Worm (Caenorhabditis elegans) whole organism, young adult: ENCODE results near the gene C07B5.8.

Experiments
- T07F8.4 ChIP-seq: sonication (generic microtip); optimal IDR thresholded peaks from 2 replicates; lab custom pipeline; 2016; ENCODE audit warnings: mild to moderate bottlenecking, missing genetic modification characterization, moderate library complexity, missing compliant biosample characterization
- cebp-1 ChIP-seq, 2 experiments: fragments of 200-800 bp in 1 of 2; sonication (Bioruptor generic) in 1 of 2; sonication (generic microtip) in 1 of 2; IDR thresholded peaks in 1 of 2; optimal IDR thresholded peaks in 1 of 2; 2 replicates each; pipeline versions ENCODE4 v1.3.6 to Lab custom; 2017 to 2022; ENCODE audit warnings: missing compliant biosample characterization in 2 of 2, missing genetic modification characterization in 2 of 2, mild to moderate bottlenecking in 1 of 2, missing genetic modification reagents in 1 of 2, moderate library complexity in 1 of 2
- nhr-90 ChIP-seq: sonication (generic microtip); optimal IDR thresholded peaks from 2 replicates; lab custom pipeline; 2016; ENCODE audit warnings: missing genotype, mild to moderate bottlenecking, missing genetic modification characterization, missing compliant biosample characterization
- sdz-38 ChIP-seq: sonication (generic microtip); optimal IDR thresholded peaks from 2 replicates; lab custom pipeline; 2016; ENCODE audit warnings: missing genotype, missing genetic modification characterization, missing compliant biosample characterization
- sptf-2 ChIP-seq: fragments of 200-800 bp; sonication (Bioruptor generic); optimal IDR thresholded peaks from 2 replicates; lab custom pipeline; 2018; ENCODE audit warnings: mild to moderate bottlenecking, missing genetic modification characterization, missing compliant biosample characterization
- unc-62 ChIP-seq: fragments of 150-350 bp; optimal IDR thresholded peaks from 2 replicates; lab custom pipeline; 2014; ENCODE audit warnings: missing biosample characterization, missing genetic modification reagents, missing genetic modification characterization

DNA sequence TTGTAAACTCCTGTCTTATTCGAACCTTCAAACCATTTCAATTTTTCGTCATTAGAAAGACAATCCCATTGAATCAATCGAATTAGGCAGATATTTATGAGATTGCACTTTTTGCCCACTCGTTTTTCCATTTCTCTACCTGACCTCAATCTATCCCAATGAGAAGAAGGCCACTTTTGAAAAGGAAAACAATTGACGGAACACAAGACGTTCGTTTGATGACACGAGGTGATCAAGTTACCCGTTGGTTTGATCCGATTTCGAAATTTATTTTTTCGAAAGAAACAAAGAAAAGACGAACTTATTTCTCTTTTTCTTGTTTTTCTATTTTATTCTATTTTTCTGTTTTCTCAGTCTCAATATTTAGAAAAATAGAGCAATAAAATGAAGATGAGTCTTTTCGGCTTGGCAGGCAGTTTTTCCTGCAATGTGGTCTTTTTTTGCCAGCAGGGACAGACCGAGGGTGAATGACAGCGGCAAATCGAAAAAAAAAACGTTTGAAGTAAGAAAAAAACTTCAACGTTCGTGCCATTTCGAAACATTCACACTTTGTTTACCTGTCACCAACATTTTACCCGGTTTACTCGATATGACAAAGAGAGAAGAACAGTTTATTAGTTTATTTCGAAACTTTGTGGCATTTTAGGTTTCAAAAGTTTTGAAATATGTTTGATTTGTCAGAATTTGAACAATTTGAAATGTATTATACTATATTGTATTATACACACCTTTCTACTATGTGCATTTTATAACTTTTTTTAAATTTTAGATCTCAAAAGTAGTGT is 11.6 kb upstream of the C07B5.8 start:
- peak; percentile 59 for TF ChIP-seq unc-62 (GFP tag; lab: Kevin White, UChicago)
- TF ChIP-seq sdz-38 (tag; lab: Kevin White, UChicago): no peak
- no peak for TF ChIP-seq nhr-90 (tag; lab: Kevin White, UChicago)
- no peak for TF ChIP-seq sptf-2 (GFP tag; lab: Kevin White, UChicago)
- TF ChIP-seq T07F8.4 (tag; lab: Kevin White, UChicago): no peak
- TF ChIP-seq cebp-1 (GFP tag; IDR thresholded peaks at IDR 0.05; lab: Robert Waterston, UW): no peak
- peak; percentile 74 for TF ChIP-seq cebp-1 (tag; optimal IDR thresholded peaks at IDR 0.05; lab: Kevin White, UChicago)
